Fruit fly (Drosophila melanogaster) whole organism, embryonic: Measurements from ENCODE around the gene CG13893.

Experiments used
- CG10147 ChIP-seq: fragments of 200-800 bp; sonication (Bioruptor generic); optimal IDR thresholded peaks from 2 replicates; lab custom pipeline; 2019; ENCODE audit warnings: missing biosample characterization, mild to moderate bottlenecking, missing genetic modification characterization, moderate library complexity
- CG10543 ChIP-seq: fragments of 200-800 bp; sonication (Bioruptor generic); optimal IDR thresholded peaks from 3 replicates; lab custom pipeline; 2017; ENCODE audit warnings: missing biosample characterization, mild to moderate bottlenecking, missing genetic modification characterization, moderate library complexity
- CG11723 ChIP-seq: fragments of 200-800 bp; sonication (Bioruptor generic); optimal IDR thresholded peaks from 2 replicates; lab custom pipeline; 2017; ENCODE audit warnings: missing biosample characterization, mild to moderate bottlenecking, missing genetic modification characterization
- CG12155 ChIP-seq: fragments of 200-800 bp; sonication (Bioruptor generic); optimal IDR thresholded peaks from 3 replicates; lab custom pipeline; 2016; ENCODE audit warnings: missing biosample characterization, missing genetic modification characterization
- CG12299 ChIP-seq: fragments of 200-800 bp; sonication (Bioruptor generic); optimal IDR thresholded peaks from 2 replicates; lab custom pipeline; 2018; ENCODE audit warnings: missing biosample characterization, mild to moderate bottlenecking, missing genetic modification characterization
- CG12744 ChIP-seq: fragments of 200-800 bp; sonication (Bioruptor generic); optimal IDR thresholded peaks from 2 replicates; lab custom pipeline; 2016; ENCODE audit warnings: missing biosample characterization, missing genetic modification characterization
- CG13123 ChIP-seq: fragments of 200-800 bp; sonication (Bioruptor generic); optimal IDR thresholded peaks from 2 replicates; lab custom pipeline; 2016; ENCODE audit warnings: missing biosample characterization, missing genetic modification characterization
- CG14860 ChIP-seq: fragments of 200-800 bp; sonication (Bioruptor generic); IDR thresholded peaks from 3 replicates; pipeline ENCODE4 v1.3.6; 2022; ENCODE audit warnings: missing biosample characterization, missing genetic modification characterization; ENCODE audit not compliant: partially characterized antibody
- CG15479 ChIP-seq: fragments of 200-800 bp; sonication (Bioruptor generic); optimal IDR thresholded peaks from 3 replicates; lab custom pipeline; 2019; ENCODE audit warnings: missing biosample characterization, mild to moderate bottlenecking, missing genetic modification characterization, moderate library complexity
- CG17385 ChIP-seq: fragments of 200-800 bp; sonication (Bioruptor generic); optimal IDR thresholded peaks from 3 replicates; lab custom pipeline; 2018; ENCODE audit warnings: missing biosample characterization, mild to moderate bottlenecking, missing genetic modification characterization
- CG2202 ChIP-seq: fragments of 200-800 bp; sonication (Bioruptor generic); optimal IDR thresholded peaks from 2 replicates; lab custom pipeline; 2018; ENCODE audit warnings: missing biosample characterization, mild to moderate bottlenecking, missing genetic modification characterization
- CG2678 ChIP-seq: fragments of 200-800 bp; sonication (Bioruptor generic); optimal IDR thresholded peaks from 3 replicates; lab custom pipeline; 2019; ENCODE audit warnings: missing biosample characterization, mild to moderate bottlenecking, missing genetic modification characterization, moderate library complexity
- CG2712 ChIP-seq: fragments of 200-800 bp; optimal IDR thresholded peaks from 3 replicates; lab custom pipeline; 2019; ENCODE audit warnings: missing biosample characterization, mild to moderate bottlenecking, missing genetic modification characterization, moderate library complexity
- CG30020 ChIP-seq: fragments of 200-800 bp; optimal IDR thresholded peaks from 2 replicates; lab custom pipeline; 2019; ENCODE audit warnings: missing biosample characterization, mild to moderate bottlenecking, missing genetic modification characterization, moderate library complexity
- CG4404 ChIP-seq: fragments of 200-800 bp; sonication (Bioruptor generic); IDR thresholded peaks from 2 replicates; pipeline ENCODE4 v1.3.6; 2022; ENCODE audit warnings: missing biosample characterization, missing genetic modification characterization
- CG8089 ChIP-seq: fragments of 200-800 bp; sonication (Bioruptor generic); optimal IDR thresholded peaks from 3 replicates; lab custom pipeline; 2016; ENCODE audit warnings: missing biosample characterization, missing genetic modification characterization
- CG8478 ChIP-seq: fragments of >200 bp; optimal IDR thresholded peaks from 2 replicates; lab custom pipeline; 2018
- CG8924 ChIP-seq: fragments of 200-800 bp; optimal IDR thresholded peaks from 3 replicates; lab custom pipeline; 2019; ENCODE audit warnings: missing biosample characterization, mild to moderate bottlenecking, missing genetic modification characterization, moderate library complexity
- Hand ChIP-seq: fragments of 200-800 bp; sonication (Bioruptor generic); optimal IDR thresholded peaks from 2 replicates; lab custom pipeline; 2017; ENCODE audit warnings: mild to moderate bottlenecking, missing biosample characterization, missing genetic modification reagents, missing genetic modification characterization
- Hr39 ChIP-seq: fragments of >200 bp; optimal IDR thresholded peaks from 2 replicates; lab custom pipeline; 2017
- Jarid2 ChIP-seq: fragments of 200-800 bp; sonication (Bioruptor generic); optimal IDR thresholded peaks from 3 replicates; lab custom pipeline; 2017; ENCODE audit warnings: mild to moderate bottlenecking, missing biosample characterization, missing genetic modification reagents, missing genetic modification characterization
- Lpt ChIP-seq: fragments of >200 bp; optimal IDR thresholded peaks from 2 replicates; lab custom pipeline; 2018; ENCODE audit warnings: missing biosample characterization, missing genetic modification characterization
- MESR4 ChIP-seq: fragments of 200-800 bp; sonication (Bioruptor generic); optimal IDR thresholded peaks from 2 replicates; lab custom pipeline; 2018; ENCODE audit warnings: missing biosample characterization, mild to moderate bottlenecking, missing genetic modification characterization, moderate library complexity
- Nf-YB ChIP-seq: fragments of 200-800 bp; sonication (Bioruptor generic); optimal IDR thresholded peaks from 3 replicates; lab custom pipeline; 2019; ENCODE audit warnings: missing biosample characterization, mild to moderate bottlenecking, missing genetic modification characterization, moderate library complexity
- Poxn ChIP-seq: fragments of 200-800 bp; sonication (Bioruptor generic); IDR thresholded peaks from 2 replicates; pipeline ENCODE4 v1.3.6; 2022; ENCODE audit warnings: missing biosample characterization, missing genetic modification characterization
- Sry-δ ChIP-seq: fragments of 200-800 bp; sonication (Bioruptor generic); optimal IDR thresholded peaks from 2 replicates; lab custom pipeline; 2016; ENCODE audit warnings: missing biosample characterization, missing genetic modification characterization
- abd-A ChIP-seq: fragments of 200-800 bp; sonication (Bioruptor generic); optimal IDR thresholded peaks from 3 replicates; lab custom pipeline; 2019; ENCODE audit warnings: missing biosample characterization, mild to moderate bottlenecking, missing genetic modification characterization, moderate library complexity
- amos ChIP-seq: fragments of 200-800 bp; sonication (Bioruptor generic); IDR thresholded peaks from 2 replicates; pipeline ENCODE4 v1.3.6; 2022; ENCODE audit warnings: missing biosample characterization, missing genetic modification characterization; ENCODE audit not compliant: partially characterized antibody
- ato ChIP-seq: fragments of 200-800 bp; sonication (Bioruptor generic); IDR thresholded peaks from 2 replicates; pipeline ENCODE4 v1.3.6; 2022; ENCODE audit warnings: missing biosample characterization, missing genetic modification characterization; ENCODE audit not compliant: partially characterized antibody
- btn ChIP-seq: fragments of 200-800 bp; sonication (Bioruptor generic); optimal IDR thresholded peaks from 2 replicates; lab custom pipeline; 2016; ENCODE audit warnings: missing biosample characterization, missing genetic modification characterization
- ci ChIP-seq: fragments of 200-800 bp; sonication (Bioruptor generic); IDR thresholded peaks from 3 replicates; pipeline ENCODE4 v1.3.6; 2022; ENCODE audit warnings: missing biosample characterization, missing genetic modification characterization
- cwo ChIP-seq: fragments of 200-800 bp; sonication (Bioruptor generic); optimal IDR thresholded peaks from 3 replicates; lab custom pipeline; 2017; ENCODE audit warnings: missing biosample characterization, missing genetic modification characterization, mild to moderate bottlenecking, moderate library complexity, missing genetic modification reagents
- dpn ChIP-seq, 2 experiments: fragments of 200-800 bp; sonication (Bioruptor generic); optimal IDR thresholded peaks; 3 replicates each; lab custom pipeline; 2016; ENCODE audit warnings: missing biosample characterization in 2 of 2, missing genetic modification characterization in 2 of 2
- fru ChIP-seq: fragments of >200 bp; optimal IDR thresholded peaks from 2 replicates; lab custom pipeline; 2017
- ftz-f1 ChIP-seq: fragments of 200-800 bp; sonication (Bioruptor generic); optimal IDR thresholded peaks from 2 replicates; lab custom pipeline; 2016; ENCODE audit warnings: missing biosample characterization, missing genetic modification characterization
- lmd ChIP-seq: fragments of 200-800 bp; sonication (Bioruptor generic); IDR thresholded peaks from 2 replicates; pipeline ENCODE4 v1.3.6; 2022; ENCODE audit warnings: missing biosample characterization, missing genetic modification characterization
- luna ChIP-seq: fragments of 200-800 bp; sonication (Bioruptor generic); optimal IDR thresholded peaks from 2 replicates; lab custom pipeline; 2016; ENCODE audit warnings: missing biosample characterization, missing genetic modification characterization
- nerfin-1 ChIP-seq: fragments of 200-800 bp; sonication (Bioruptor generic); optimal IDR thresholded peaks from 3 replicates; lab custom pipeline; 2019; ENCODE audit warnings: missing biosample characterization, mild to moderate bottlenecking, missing genetic modification characterization, moderate library complexity
- nmo ChIP-seq: fragments of 200-800 bp; sonication (Bioruptor generic); optimal IDR thresholded peaks from 2 replicates; lab custom pipeline; 2018; ENCODE audit warnings: missing biosample characterization, mild to moderate bottlenecking, missing genetic modification characterization, moderate library complexity
- otp ChIP-seq: fragments of 200-800 bp; sonication (Bioruptor generic); IDR thresholded peaks from 3 replicates; pipeline ENCODE4, ENCODE4 v1.3.6; 2022; ENCODE audit warnings: missing biosample characterization, missing genetic modification characterization
- rib ChIP-seq: fragments of 200-800 bp; sonication (Bioruptor generic); IDR thresholded peaks from 2 replicates; pipeline ENCODE4 v1.3.6; 2022; ENCODE audit warnings: missing biosample characterization, missing genetic modification characterization
- salm ChIP-seq: fragments of 200-800 bp; sonication (Bioruptor generic); optimal IDR thresholded peaks from 2 replicates; lab custom pipeline; 2018; ENCODE audit warnings: missing biosample characterization, mild to moderate bottlenecking, missing genetic modification characterization
- sob ChIP-seq: fragments of 200-800 bp; sonication (Bioruptor generic); IDR thresholded peaks from 2 replicates; pipeline ENCODE4 v1.3.6; 2022; ENCODE audit warnings: missing biosample characterization, missing genetic modification characterization
- stwl ChIP-seq: fragments of 200-800 bp; sonication (Bioruptor generic); optimal IDR thresholded peaks from 3 replicates; lab custom pipeline; 2018; ENCODE audit warnings: missing biosample characterization, mild to moderate bottlenecking, missing genetic modification characterization, moderate library complexity
- tio ChIP-seq: fragments of 200-800 bp; sonication (Bioruptor generic); optimal IDR thresholded peaks from 2 replicates; lab custom pipeline; 2017; ENCODE audit warnings: missing biosample characterization, missing genetic modification characterization, inconsistent platforms
- toy ChIP-seq: fragments of 200-800 bp; sonication (Bioruptor generic); IDR thresholded peaks from 2 replicates; pipeline ENCODE4 v1.3.6; 2022; ENCODE audit warnings: missing biosample characterization, missing genetic modification characterization
- trem ChIP-seq: fragments of 200-800 bp; optimal IDR thresholded peaks from 3 replicates; lab custom pipeline; 2019; ENCODE audit warnings: missing biosample characterization, mild to moderate bottlenecking, missing genetic modification characterization, moderate library complexity
- unc-4 ChIP-seq: fragments of 200-800 bp; sonication (Bioruptor generic); IDR thresholded peaks from 2 replicates; pipeline ENCODE4 v1.3.6; 2022; ENCODE audit warnings: missing biosample characterization, missing genetic modification characterization; ENCODE audit not compliant: partially characterized antibody
- wor ChIP-seq: fragments of 200-800 bp; sonication (Bioruptor generic); IDR thresholded peaks from 2 replicates; pipeline ENCODE4 v1.3.6; 2022; ENCODE audit warnings: missing biosample characterization, missing genetic modification characterization
- yki ChIP-seq: fragments of >200 bp; optimal IDR thresholded peaks from 3 replicates; lab custom pipeline; 2018
- zen ChIP-seq: fragments of 200-800 bp; sonication (Bioruptor generic); optimal IDR thresholded peaks from 3 replicates; lab custom pipeline; 2018; ENCODE audit warnings: missing biosample characterization, mild to moderate bottlenecking, missing genetic modification characterization, moderate library complexity
- zf30C ChIP-seq: fragments of 200-800 bp; sonication (Bioruptor generic); optimal IDR thresholded peaks from 3 replicates; lab custom pipeline; 2018; ENCODE audit warnings: missing biosample characterization, mild to moderate bottlenecking, missing genetic modification characterization

The CG13893 gene

dm6 chr3L:604701-605100 is 893 bp upstream of the CG13893 start (continued):
- TF ChIP-seq zen (peak; percentile 67), unc-4 (GFP tag; lab: Robert Waterston, UW) (peak; percentile 68), Hand (no peak), luna (GFP tag; lab: Kevin White, UChicago) (no peak), CG12299 (tag; lab: Kevin White, UChicago) (no peak), Lpt (no peak), CG10543 (no peak), ftz-f1 (no peak), Jarid2 (GFP tag; lab: Kevin White, UChicago) (no peak), CG2678 (tag; lab: Kevin White, UChicago) (no peak), wor (GFP tag; lab: Robert Waterston, UW) (no peak), nmo (no peak), CG12155 (GFP tag; lab: Kevin White, UChicago) (no peak), CG15479 (GFP tag; lab: Kevin White, UChicago) (no peak), fru (lab: Kevin White, UChicago) (no peak), Nf-YB (no peak), CG17385 (GFP tag; lab: Kevin White, UChicago) (no peak), Hr39 (lab: Kevin White, UChicago) (no peak), Sry-δ (GFP tag; lab: Kevin White, UChicago) (peak; percentile 22), stwl (no peak), CG10147 (GFP tag; lab: Kevin White, UChicago) (peak; percentile 22), CG8924 (tag; lab: Kevin White, UChicago) (peak; percentile 9), CG30020 (tag; lab: Kevin White, UChicago) (no peak), CG4404 (GFP tag; lab: Robert Waterston, UW) (no peak), zf30C (GFP tag; lab: Kevin White, UChicago) (no peak), Poxn (GFP tag; lab: Robert Waterston, UW) (no peak), tio (GFP tag; lab: Kevin White, UChicago) (no peak), nerfin-1 (tag; lab: Kevin White, UChicago) (no peak), yki (lab: Kevin White, UChicago) (no peak), sob (GFP tag; lab: Robert Waterston, UW) (no peak), cwo (GFP tag; lab: Kevin White, UChicago) (no peak), MESR4 (GFP tag; lab: Kevin White, UChicago) (no peak), rib (no peak), toy (GFP tag; lab: Robert Waterston, UW) (no peak), CG2202 (tag; lab: Kevin White, UChicago) (no peak), lmd (GFP tag; lab: Robert Waterston, UW) (no peak), CG8478 (lab: Kevin White, UChicago) (no peak), ato (GFP tag; lab: Robert Waterston, UW) (0 out of 2 replicates have a peak, but pooled peaks have one; percentile 40), dpn (GFP tag; optimal IDR thresholded peaks at IDR 0.05; lab: Kevin White, UChicago) (no peak), btn (GFP tag; lab: Kevin White, UChicago) (no peak), otp (no peak), CG13123 (no peak), ci (GFP tag; lab: Robert Waterston, UW) (no peak), CG11723 (no peak), CG14860 (GFP tag; lab: Robert Waterston, UW) (no peak), CG8089 (GFP tag; lab: Kevin White, UChicago) (no peak), CG2712 (tag; lab: Kevin White, UChicago) (peak; percentile 10), trem (tag; lab: Kevin White, UChicago) (peak; percentile 39), salm (tag; lab: Kevin White, UChicago) (no peak), amos (GFP tag; lab: Robert Waterston, UW) (peak; percentile 52; the same call in 1 of the 2 replicates), CG12744 (no peak), abd-A (tag; lab: Kevin White, UChicago) (peak; percentile 48)
